Worm (Caenorhabditis elegans) whole organism, L4/young adult: ENCODE measurements around the gene trpp-12.

ENCODE experiments used
- W03F9.2 ChIP-seq: fragments of 150-350 bp; optimal IDR thresholded peaks from 2 replicates; lab custom pipeline; 2014; ENCODE audit warnings: missing biosample characterization, missing genetic modification characterization
- dao-5 ChIP-seq: sonication (generic microtip); optimal IDR thresholded peaks from 2 replicates; lab custom pipeline; 2016; ENCODE audit warnings: missing genotype, missing genetic modification characterization, moderate library complexity, missing compliant biosample characterization

ce11 chrX:2375300-2376035 lies 34.0 kb upstream of the trpp-12 start, which contains the start of gene F47G3.3:
- TF ChIP-seq W03F9.2 = no peak
- no peak for TF ChIP-seq dao-5 (tag; lab: Kevin White, UChicago)
